Fruit fly (Drosophila melanogaster) whole organism, embryonic: ENCODE results near the gene CG15740.

Experiments used
- Abd-B ChIP-seq: fragments of 200-800 bp; sonication (Bioruptor generic); optimal IDR thresholded peaks from 2 replicates; lab custom pipeline; 2018; ENCODE audit warnings: missing biosample characterization, mild to moderate bottlenecking, missing genetic modification characterization, moderate library complexity
- CG10462 ChIP-seq: fragments of 200-800 bp; sonication (Bioruptor generic); optimal IDR thresholded peaks from 2 replicates; lab custom pipeline; 2016; ENCODE audit warnings: missing biosample characterization, missing genetic modification characterization
- CG12299 ChIP-seq: fragments of 200-800 bp; sonication (Bioruptor generic); optimal IDR thresholded peaks from 2 replicates; lab custom pipeline; 2018; ENCODE audit warnings: missing biosample characterization, mild to moderate bottlenecking, missing genetic modification characterization
- CG17385 ChIP-seq: fragments of 200-800 bp; sonication (Bioruptor generic); optimal IDR thresholded peaks from 3 replicates; lab custom pipeline; 2018; ENCODE audit warnings: missing biosample characterization, mild to moderate bottlenecking, missing genetic modification characterization
- CG1832 ChIP-seq: fragments of 200-800 bp; sonication (Bioruptor generic); optimal IDR thresholded peaks from 2 replicates; lab custom pipeline; 2017; ENCODE audit warnings: missing biosample characterization, mild to moderate bottlenecking, missing genetic modification characterization, inconsistent platforms
- CG18599 ChIP-seq: fragments of 200-800 bp; sonication (Bioruptor generic); optimal IDR thresholded peaks from 3 replicates; lab custom pipeline; 2017; ENCODE audit warnings: missing biosample characterization, missing genetic modification characterization, mild to moderate bottlenecking, moderate library complexity, missing genetic modification reagents
- CG3065 ChIP-seq: fragments of 200-800 bp; sonication (Bioruptor generic); optimal IDR thresholded peaks from 2 replicates; lab custom pipeline; 2016; ENCODE audit warnings: missing biosample characterization, missing genetic modification characterization
- CG4282 ChIP-seq: fragments of 200-800 bp; sonication (Bioruptor generic); optimal IDR thresholded peaks from 2 replicates; lab custom pipeline; 2016; ENCODE audit warnings: missing biosample characterization, missing genetic modification characterization
- CG6272 ChIP-seq: fragments of 200-800 bp; sonication (Bioruptor generic); IDR thresholded peaks from 2 replicates; pipeline ENCODE4 v1.3.6; 2022; ENCODE audit warnings: missing biosample characterization, missing genetic modification characterization
- CG6854 ChIP-seq: fragments of 200-800 bp; sonication (Bioruptor generic); optimal IDR thresholded peaks from 3 replicates; lab custom pipeline; 2017; ENCODE audit warnings: missing biosample characterization, mild to moderate bottlenecking, missing genetic modification characterization
- CG7372 ChIP-seq: fragments of 200-800 bp; sonication (Bioruptor generic); IDR thresholded peaks from 2 replicates; pipeline ENCODE4 v1.3.6; 2022; ENCODE audit warnings: missing biosample characterization, missing genetic modification characterization
- CG9609 ChIP-seq: fragments of 200-800 bp; sonication (Bioruptor generic); optimal IDR thresholded peaks from 3 replicates; lab custom pipeline; 2016; ENCODE audit warnings: missing biosample characterization, missing genetic modification characterization
- Chrac-16 ChIP-seq: fragments of 200-800 bp; sonication (Bioruptor generic); optimal IDR thresholded peaks from 3 replicates; lab custom pipeline; 2016; ENCODE audit warnings: missing biosample characterization, missing genetic modification characterization
- ERR ChIP-seq: fragments of 200-800 bp; sonication (Bioruptor generic); optimal IDR thresholded peaks from 2 replicates; lab custom pipeline; 2016; ENCODE audit warnings: missing biosample characterization, missing genetic modification characterization
- Elba2 ChIP-seq: fragments of 200-800 bp; sonication (Bioruptor generic); optimal IDR thresholded peaks from 3 replicates; lab custom pipeline; 2016; ENCODE audit warnings: missing biosample characterization, missing genetic modification characterization
- Fer2 ChIP-seq: fragments of 200-800 bp; sonication (Bioruptor generic); optimal IDR thresholded peaks from 2 replicates; lab custom pipeline; 2018; ENCODE audit warnings: missing biosample characterization, mild to moderate bottlenecking, missing genetic modification characterization, moderate library complexity
- HLH4C ChIP-seq: fragments of 200-800 bp; sonication (Bioruptor generic); IDR thresholded peaks from 3 replicates; pipeline ENCODE4 v1.3.6; 2022; ENCODE audit warnings: missing biosample characterization, missing genetic modification characterization; ENCODE audit not compliant: partially characterized antibody
- NFAT ChIP-seq: fragments of 200-800 bp; sonication (Bioruptor generic); IDR thresholded peaks from 2 replicates; pipeline ENCODE4 v1.3.6; 2022; ENCODE audit warnings: missing biosample characterization, missing genetic modification characterization
- NK7.1 ChIP-seq: fragments of 200-800 bp; sonication (Bioruptor generic); optimal IDR thresholded peaks from 3 replicates; lab custom pipeline; 2016; ENCODE audit warnings: missing biosample characterization, missing genetic modification characterization
- Neu2 ChIP-seq: fragments of 200-800 bp; sonication (Bioruptor generic); optimal IDR thresholded peaks from 3 replicates; lab custom pipeline; 2016; ENCODE audit warnings: missing biosample characterization, missing genetic modification characterization, borderline replicate concordance
- Opbp ChIP-seq: fragments of 200-800 bp; sonication (Bioruptor generic); IDR thresholded peaks from 3 replicates; pipeline ENCODE4 v1.3.6; 2022; ENCODE audit warnings: missing biosample characterization, missing genetic modification characterization; ENCODE audit not compliant: partially characterized antibody
- Poxn ChIP-seq: fragments of 200-800 bp; sonication (Bioruptor generic); IDR thresholded peaks from 2 replicates; pipeline ENCODE4 v1.3.6; 2022; ENCODE audit warnings: missing biosample characterization, missing genetic modification characterization
- Rfx ChIP-seq: fragments of 200-800 bp; sonication (Bioruptor generic); IDR thresholded peaks from 2 replicates; pipeline ENCODE4 v1.3.6; 2022; ENCODE audit warnings: missing biosample characterization, missing genetic modification characterization
- Rx ChIP-seq: fragments of 200-800 bp; sonication (Bioruptor generic); IDR thresholded peaks from 2 replicates; pipeline ENCODE4 v1.3.6; 2022; ENCODE audit warnings: missing biosample characterization, missing genetic modification characterization
- ato ChIP-seq: fragments of 200-800 bp; sonication (Bioruptor generic); IDR thresholded peaks from 2 replicates; pipeline ENCODE4 v1.3.6; 2022; ENCODE audit warnings: missing biosample characterization, missing genetic modification characterization; ENCODE audit not compliant: partially characterized antibody
- bbx ChIP-seq: fragments of 200-800 bp; sonication (Bioruptor generic); IDR thresholded peaks from 2 replicates; pipeline ENCODE4 v1.3.6; 2022; ENCODE audit warnings: missing biosample characterization, missing genetic modification characterization; ENCODE audit not compliant: partially characterized antibody
- br ChIP-seq: fragments of >200 bp; optimal IDR thresholded peaks from 2 replicates; lab custom pipeline; 2017
- cad ChIP-seq: fragments of >200 bp; optimal IDR thresholded peaks from 2 replicates; lab custom pipeline; 2017; ENCODE audit warnings: missing biosample characterization, missing genetic modification characterization
- crp ChIP-seq, 2 experiments: fragments of 200-800 bp; sonication (Bioruptor generic); optimal IDR thresholded peaks; 2 replicates in 1 of 2; 3 replicates in 1 of 2; lab custom pipeline; 2017; ENCODE audit warnings: missing biosample characterization in 2 of 2, missing genetic modification characterization in 2 of 2, mild to moderate bottlenecking in 1 of 2, moderate library complexity in 1 of 2
- da ChIP-seq: fragments of 200-800 bp; sonication (Bioruptor generic); optimal IDR thresholded peaks from 2 replicates; lab custom pipeline; 2016; ENCODE audit warnings: missing biosample characterization, missing genetic modification characterization
- dysf ChIP-seq: fragments of 200-800 bp; sonication (Bioruptor generic); IDR thresholded peaks from 3 replicates; pipeline ENCODE4 v1.3.6; 2022; ENCODE audit warnings: missing biosample characterization, missing genetic modification characterization
- eyg ChIP-seq: fragments of 200-800 bp; sonication (Bioruptor generic); optimal IDR thresholded peaks from 3 replicates; lab custom pipeline; 2016; ENCODE audit warnings: missing biosample characterization, missing genetic modification characterization
- fd102C ChIP-seq: fragments of 200-800 bp; sonication (Bioruptor generic); optimal IDR thresholded peaks from 2 replicates; lab custom pipeline; 2018; ENCODE audit warnings: missing biosample characterization, mild to moderate bottlenecking, missing genetic modification characterization, moderate library complexity
- fd64A ChIP-seq: fragments of 200-800 bp; sonication (Bioruptor generic); optimal IDR thresholded peaks from 3 replicates; lab custom pipeline; 2018; ENCODE audit warnings: missing biosample characterization, mild to moderate bottlenecking, missing genetic modification characterization
- hb ChIP-seq: fragments of 200-800 bp; sonication (Bioruptor generic); IDR thresholded peaks from 3 replicates; pipeline ENCODE4 v1.3.6; 2022; ENCODE audit warnings: missing biosample characterization, missing genetic modification characterization; ENCODE audit not compliant: partially characterized antibody
- kay ChIP-seq: fragments of 200-800 bp; sonication (Bioruptor generic); optimal IDR thresholded peaks from 2 replicates; lab custom pipeline; 2016; ENCODE audit warnings: missing biosample characterization, missing genetic modification characterization
- lbe ChIP-seq: fragments of 200-800 bp; sonication (Bioruptor generic); optimal IDR thresholded peaks from 2 replicates; lab custom pipeline; 2016; ENCODE audit warnings: missing biosample characterization, mild to moderate bottlenecking, missing genetic modification characterization
- luna ChIP-seq: fragments of 200-800 bp; sonication (Bioruptor generic); optimal IDR thresholded peaks from 2 replicates; lab custom pipeline; 2016; ENCODE audit warnings: missing biosample characterization, missing genetic modification characterization
- nmo ChIP-seq: fragments of 200-800 bp; sonication (Bioruptor generic); optimal IDR thresholded peaks from 2 replicates; lab custom pipeline; 2018; ENCODE audit warnings: missing biosample characterization, mild to moderate bottlenecking, missing genetic modification characterization, moderate library complexity
- otp ChIP-seq: fragments of 200-800 bp; sonication (Bioruptor generic); IDR thresholded peaks from 3 replicates; pipeline ENCODE4, ENCODE4 v1.3.6; 2022; ENCODE audit warnings: missing biosample characterization, missing genetic modification characterization
- pan ChIP-seq, 4 experiments: fragments of >200 bp in 3 of 4; fragments of 200-800 bp in 1 of 4; sonication (Bioruptor generic) in 1 of 4; optimal IDR thresholded peaks in 3 of 4; IDR thresholded peaks in 1 of 4; 2 replicates each; pipeline versions ENCODE4 v1.3.6 to Lab custom; 2017 to 2022; ENCODE audit warnings: missing biosample characterization in 2 of 4, missing genetic modification characterization in 2 of 4, mixed read lengths in 1 of 4
- pita ChIP-seq: fragments of 200-800 bp; sonication (Bioruptor generic); optimal IDR thresholded peaks from 2 replicates; lab custom pipeline; 2017; ENCODE audit warnings: missing biosample characterization, mild to moderate bottlenecking, missing genetic modification characterization
- pzg ChIP-seq: fragments of 200-800 bp; sonication (Bioruptor generic); optimal IDR thresholded peaks from 3 replicates; lab custom pipeline; 2018; ENCODE audit warnings: missing biosample characterization, mild to moderate bottlenecking, missing genetic modification characterization, moderate library complexity
- sna ChIP-seq: fragments of 200-800 bp; sonication (Bioruptor generic); IDR thresholded peaks from 2 replicates; pipeline ENCODE4 v1.3.6; 2022; ENCODE audit warnings: missing biosample characterization, missing genetic modification characterization; ENCODE audit not compliant: partially characterized antibody
- sob ChIP-seq: fragments of 200-800 bp; sonication (Bioruptor generic); IDR thresholded peaks from 2 replicates; pipeline ENCODE4 v1.3.6; 2022; ENCODE audit warnings: missing biosample characterization, missing genetic modification characterization
- toy ChIP-seq: fragments of 200-800 bp; sonication (Bioruptor generic); IDR thresholded peaks from 2 replicates; pipeline ENCODE4 v1.3.6; 2022; ENCODE audit warnings: missing biosample characterization, missing genetic modification characterization
- trem ChIP-seq: fragments of 200-800 bp; optimal IDR thresholded peaks from 3 replicates; lab custom pipeline; 2019; ENCODE audit warnings: missing biosample characterization, mild to moderate bottlenecking, missing genetic modification characterization, moderate library complexity
- vfl ChIP-seq: fragments of 200-800 bp; sonication (Bioruptor generic); optimal IDR thresholded peaks from 2 replicates; lab custom pipeline; 2016; ENCODE audit warnings: missing biosample characterization, missing genetic modification characterization
- vvl ChIP-seq: fragments of 200-800 bp; sonication (Bioruptor generic); IDR thresholded peaks from 2 replicates; pipeline ENCODE4 v1.3.6; 2022; ENCODE audit warnings: missing biosample characterization, missing genetic modification characterization
- z ChIP-seq: fragments of 200-800 bp; sonication (Bioruptor generic); IDR thresholded peaks from 3 replicates; pipeline ENCODE4 v1.3.6; 2022; ENCODE audit warnings: missing biosample characterization, missing genetic modification characterization

CG15740 gene

DNA sequence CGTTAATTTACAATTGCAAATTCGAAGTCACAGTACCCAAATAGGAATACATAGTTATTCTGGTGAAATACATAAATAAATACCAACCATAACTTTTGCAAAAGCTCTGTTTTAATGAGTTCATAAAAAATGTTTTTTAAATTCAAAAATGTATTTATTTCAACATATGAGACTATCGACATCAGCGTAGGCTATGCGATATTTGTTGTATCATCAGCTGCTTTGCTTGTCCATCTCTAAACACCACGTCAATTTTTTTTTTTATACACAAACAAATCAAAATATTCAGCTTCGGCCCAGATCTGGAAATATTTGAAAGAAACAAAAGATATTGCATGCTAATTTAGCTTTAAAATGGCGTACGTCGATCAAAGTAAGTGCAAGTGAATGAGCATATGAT, 42.2 kb upstream of the CG15740 start, which contains the start of gene CG1840 (continued):
- TF ChIP-seq fd102C (GFP tag; lab: Kevin White, UChicago) (no peak), z (GFP tag; lab: Robert Waterston, UW) (no peak), CG1832 (GFP tag; lab: Kevin White, UChicago) (no peak), Chrac-16 (no peak), Neu2 (GFP tag; lab: Kevin White, UChicago) (no peak), CG3065 (GFP tag; lab: Kevin White, UChicago) (no peak), dysf (GFP tag; lab: Robert Waterston, UW) (no peak), CG18599 (GFP tag; lab: Kevin White, UChicago) (no peak), sna (peak; percentile 51; the same call in 1 of the 2 replicates), ERR (GFP tag; lab: Kevin White, UChicago) (no peak), Poxn (no peak), lbe (GFP tag; lab: Kevin White, UChicago) (peak; percentile 4), Abd-B (GFP tag; lab: Kevin White, UChicago) (no peak), pzg (GFP tag; lab: Kevin White, UChicago) (peak; percentile 32), pita (GFP tag; lab: Kevin White, UChicago) (no peak), otp (GFP tag; lab: Robert Waterston, UW) (no peak), CG12299 (tag; lab: Kevin White, UChicago) (no peak), Rfx (GFP tag; lab: Robert Waterston, UW) (peak; percentile 50; the same call in 1 of the 2 replicates), Opbp (GFP tag; lab: Robert Waterston, UW) (peak; percentile 72), br (lab: Kevin White, UChicago) (no peak)

DNA sequence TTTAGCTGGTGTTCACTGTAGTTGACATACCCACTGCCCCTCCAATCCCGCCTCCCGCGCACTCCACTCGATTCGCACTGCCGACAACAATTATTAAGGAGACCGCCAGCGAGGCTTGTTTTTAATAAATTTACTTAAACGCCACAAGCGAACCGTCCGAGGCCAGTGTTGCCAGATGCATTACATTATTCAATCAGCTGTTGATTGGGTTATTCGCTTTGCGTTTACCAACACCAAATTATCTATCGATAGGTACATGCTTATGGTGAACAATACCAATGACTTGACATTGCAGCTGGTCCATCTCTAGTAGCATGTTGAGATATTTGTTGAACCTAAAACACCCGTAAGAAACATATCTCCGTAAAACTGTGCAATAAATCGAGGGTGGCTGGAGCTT, 41.1 kb upstream of the CG15740 start, which contains the start of the genes CG10353 and SelG:
CG10353 (minus strand) TSS at position 187 of the 400 bp plus-strand sequence.
SelG (plus strand) TSS at position 309 of the 400 bp plus-strand sequence.
- no peak for TF ChIP-seq CG6272
- peak; percentile 70 for TF ChIP-seq HLH4C (GFP tag; lab: Robert Waterston, UW)
- TF ChIP-seq cad (GFP tag; lab: Kevin White, UChicago), result no peak
- no peak for TF ChIP-seq fd64A
- TF ChIP-seq CG9609 (GFP tag; lab: Kevin White, UChicago), result peak; percentile 28
- TF ChIP-seq luna (GFP tag; lab: Kevin White, UChicago), result no peak
- no peak for TF ChIP-seq Fer2
- TF ChIP-seq CG17385 (GFP tag; lab: Kevin White, UChicago), result peak; percentile 26
- no peak for TF ChIP-seq Rx (GFP tag; lab: Robert Waterston, UW)
- peak; percentile 49 for TF ChIP-seq vfl
- TF ChIP-seq da (GFP tag; lab: Kevin White, UChicago), result no peak
- TF ChIP-seq CG10462 (GFP tag; lab: Kevin White, UChicago), result no peak
- TF ChIP-seq CG6854 (GFP tag; lab: Kevin White, UChicago), result no peak
- TF ChIP-seq pan (optimal IDR thresholded peaks at IDR 0.05; lab: Kevin White, UChicago), result no peak
- peak in 1 of 2 experiments; percentile 21 for TF ChIP-seq pan (GFP tag; optimal IDR thresholded peaks at IDR 0.05 in 1 of 2, IDR thresholded peaks at IDR 0.05 in 1 of 2)
- TF ChIP-seq kay (GFP tag; lab: Kevin White, UChicago), result no peak
- peak; percentile 86 for TF ChIP-seq bbx (GFP tag; lab: Robert Waterston, UW)
- TF ChIP-seq crp (GFP tag; optimal IDR thresholded peaks at IDR 0.05; lab: Kevin White, UChicago), result peak; percentile 77 to 96
- peak; percentile 53 for TF ChIP-seq sob
- TF ChIP-seq nmo (GFP tag; lab: Kevin White, UChicago), result peak; percentile 39
- TF ChIP-seq hb, result peak; percentile 75
- TF ChIP-seq NFAT (GFP tag; lab: Robert Waterston, UW), result peak; percentile 47; the same call in 1 of the 2 replicates
- TF ChIP-seq toy (GFP tag; lab: Robert Waterston, UW), result no peak
- peak; percentile 58 for TF ChIP-seq trem (tag; lab: Kevin White, UChicago)
- TF ChIP-seq CG4282 (GFP tag; lab: Kevin White, UChicago), result no peak
- TF ChIP-seq Elba2 (GFP tag; lab: Kevin White, UChicago), result no peak
- TF ChIP-seq NK7.1 (GFP tag; lab: Kevin White, UChicago), result peak; percentile 27
- no peak for TF ChIP-seq CG7372 (GFP tag; lab: Robert Waterston, UW)
- peak; percentile 38 for TF ChIP-seq eyg (GFP tag; lab: Kevin White, UChicago)
- peak; percentile 64 for TF ChIP-seq vvl
- peak; percentile 80 for TF ChIP-seq ato (GFP tag; lab: Robert Waterston, UW)
